Fruit fly (Drosophila melanogaster) whole organism, embryonic: ENCODE data around the gene Ptpmeg2.

ENCODE experiments used
- Atf3 ChIP-seq: fragments of 200-800 bp; sonication (Bioruptor generic); optimal IDR thresholded peaks from 3 replicates; lab custom pipeline; 2016; ENCODE audit warnings: missing biosample characterization, missing genetic modification characterization
- Awh ChIP-seq: fragments of 200-800 bp; sonication (Bioruptor generic); IDR thresholded peaks from 2 replicates; pipeline ENCODE4, ENCODE4 v1.3.6; 2022; ENCODE audit warnings: missing biosample characterization, missing genetic modification characterization
- CG10209 ChIP-seq: fragments of 200-800 bp; sonication (Bioruptor generic); optimal IDR thresholded peaks from 3 replicates; lab custom pipeline; 2017; ENCODE audit warnings: missing biosample characterization, mild to moderate bottlenecking, missing genetic modification characterization, missing genetic modification reagents
- CG11398 ChIP-seq: fragments of 200-800 bp; sonication (Bioruptor generic); optimal IDR thresholded peaks from 2 replicates; lab custom pipeline; 2016; ENCODE audit warnings: missing biosample characterization, missing genetic modification characterization
- CG13775 ChIP-seq: fragments of 200-800 bp; sonication (Bioruptor generic); optimal IDR thresholded peaks from 3 replicates; lab custom pipeline; 2017; ENCODE audit warnings: missing biosample characterization, mild to moderate bottlenecking, missing genetic modification characterization
- CG13894 ChIP-seq: fragments of 200-800 bp; sonication (Bioruptor generic); optimal IDR thresholded peaks from 3 replicates; lab custom pipeline; 2018; ENCODE audit warnings: missing biosample characterization, mild to moderate bottlenecking, missing genetic modification characterization, moderate library complexity
- CG14965 ChIP-seq: fragments of 200-800 bp; sonication (Bioruptor generic); optimal IDR thresholded peaks from 2 replicates; lab custom pipeline; 2016; ENCODE audit warnings: missing biosample characterization, missing genetic modification characterization, borderline replicate concordance
- CG18262 ChIP-seq: fragments of 200-800 bp; optimal IDR thresholded peaks from 3 replicates; lab custom pipeline; 2019; ENCODE audit warnings: missing biosample characterization, mild to moderate bottlenecking, missing genetic modification characterization, moderate library complexity
- CG2678 ChIP-seq: fragments of 200-800 bp; sonication (Bioruptor generic); optimal IDR thresholded peaks from 3 replicates; lab custom pipeline; 2019; ENCODE audit warnings: missing biosample characterization, mild to moderate bottlenecking, missing genetic modification characterization, moderate library complexity
- CG31441 ChIP-seq: fragments of 200-800 bp; sonication (Bioruptor generic); IDR thresholded peaks from 2 replicates; pipeline ENCODE4 v1.3.6; 2022; ENCODE audit warnings: missing biosample characterization, missing genetic modification characterization
- CG4328 ChIP-seq: fragments of 200-800 bp; sonication (Bioruptor generic); optimal IDR thresholded peaks from 3 replicates; lab custom pipeline; 2017; ENCODE audit warnings: missing biosample characterization, missing genetic modification reagents, missing genetic modification characterization
- CG4424 ChIP-seq: fragments of 200-800 bp; sonication (Bioruptor generic); optimal IDR thresholded peaks from 3 replicates; lab custom pipeline; 2016; ENCODE audit warnings: missing biosample characterization, missing genetic modification characterization
- CG6683 ChIP-seq: fragments of 200-800 bp; sonication (Bioruptor generic); optimal IDR thresholded peaks from 2 replicates; lab custom pipeline; 2017; ENCODE audit warnings: missing biosample characterization, mild to moderate bottlenecking, missing genetic modification characterization, missing genetic modification reagents
- CG7556 ChIP-seq: fragments of 200-800 bp; sonication (Bioruptor generic); optimal IDR thresholded peaks from 2 replicates; lab custom pipeline; 2017; ENCODE audit warnings: missing biosample characterization, mild to moderate bottlenecking, missing genetic modification characterization
- CG7839 ChIP-seq: fragments of 200-800 bp; sonication (Bioruptor generic); optimal IDR thresholded peaks from 3 replicates; lab custom pipeline; 2018; ENCODE audit warnings: missing biosample characterization, mild to moderate bottlenecking, missing genetic modification characterization, moderate library complexity
- Chrac-16 ChIP-seq: fragments of 200-800 bp; sonication (Bioruptor generic); optimal IDR thresholded peaks from 3 replicates; lab custom pipeline; 2016; ENCODE audit warnings: missing biosample characterization, missing genetic modification characterization
- D ChIP-seq, 2 experiments: fragments of 200-800 bp in 1 of 2; fragments of >200 bp in 1 of 2; sonication (Bioruptor generic) in 1 of 2; optimal IDR thresholded peaks; 2 replicates in 1 of 2; 3 replicates in 1 of 2; lab custom pipeline; 2017; ENCODE audit warnings: mild to moderate bottlenecking in 1 of 2, missing biosample characterization in 1 of 2, missing genetic modification characterization in 1 of 2, missing genetic modification reagents in 1 of 2
- Deaf1 ChIP-seq: fragments of 200-800 bp; optimal IDR thresholded peaks from 3 replicates; lab custom pipeline; 2019; ENCODE audit warnings: missing biosample characterization, mild to moderate bottlenecking, missing genetic modification characterization, moderate library complexity
- Dp ChIP-seq: fragments of 200-800 bp; sonication (Bioruptor generic); optimal IDR thresholded peaks from 2 replicates; lab custom pipeline; 2018; ENCODE audit warnings: missing biosample characterization, mild to moderate bottlenecking, missing genetic modification characterization, moderate library complexity
- Dref ChIP-seq: fragments of 200-800 bp; sonication (Bioruptor generic); IDR thresholded peaks from 2 replicates; pipeline ENCODE4 v1.3.6; 2022; ENCODE audit warnings: missing biosample characterization, missing genetic modification characterization
- Ets97D ChIP-seq: fragments of 200-800 bp; sonication (Bioruptor generic); optimal IDR thresholded peaks from 3 replicates; lab custom pipeline; 2016; ENCODE audit warnings: missing biosample characterization, missing genetic modification characterization
- H15 ChIP-seq: fragments of 200-800 bp; sonication (Bioruptor generic); IDR thresholded peaks from 3 replicates; pipeline ENCODE4 v1.3.6; 2022; ENCODE audit warnings: missing biosample characterization, missing genetic modification characterization
- HLH4C ChIP-seq: fragments of 200-800 bp; sonication (Bioruptor generic); IDR thresholded peaks from 3 replicates; pipeline ENCODE4 v1.3.6; 2022; ENCODE audit warnings: missing biosample characterization, missing genetic modification characterization; ENCODE audit not compliant: partially characterized antibody
- HLHmδ ChIP-seq: fragments of 200-800 bp; sonication (Bioruptor generic); optimal IDR thresholded peaks from 2 replicates; lab custom pipeline; 2018; ENCODE audit warnings: missing biosample characterization, mild to moderate bottlenecking, missing genetic modification characterization, moderate library complexity
- Hr78 ChIP-seq, 2 experiments: fragments of 200-800 bp in 1 of 2; fragments of >200 bp in 1 of 2; sonication (Bioruptor generic) in 1 of 2; optimal IDR thresholded peaks; 2 replicates each; lab custom pipeline; 2017 to 2019; ENCODE audit warnings: missing biosample characterization in 2 of 2, missing genetic modification characterization in 2 of 2, mild to moderate bottlenecking in 1 of 2, moderate library complexity in 1 of 2
- Max ChIP-seq: fragments of 200-800 bp; sonication (Bioruptor generic); optimal IDR thresholded peaks from 2 replicates; lab custom pipeline; 2016; ENCODE audit warnings: missing biosample characterization, mild to moderate bottlenecking, missing genetic modification characterization
- Myb ChIP-seq: fragments of 200-800 bp; sonication (Bioruptor generic); optimal IDR thresholded peaks from 2 replicates; lab custom pipeline; 2016; ENCODE audit warnings: missing biosample characterization, missing genetic modification characterization
- Oaz ChIP-seq: fragments of 200-800 bp; sonication (Bioruptor generic); IDR thresholded peaks from 2 replicates; pipeline ENCODE4 v1.3.6; 2022; ENCODE audit warnings: missing biosample characterization, missing genetic modification characterization
- Pdp1 ChIP-seq, 2 experiments: fragments of 200-800 bp; sonication (Bioruptor generic); optimal IDR thresholded peaks; 3 replicates each; lab custom pipeline; 2016; ENCODE audit warnings: missing biosample characterization in 2 of 2, missing genetic modification characterization in 2 of 2, mild to moderate bottlenecking in 1 of 2, moderate library complexity in 1 of 2
- Spps ChIP-seq: fragments of 200-800 bp; sonication (Bioruptor generic); optimal IDR thresholded peaks from 2 replicates; lab custom pipeline; 2018; ENCODE audit warnings: missing biosample characterization, mild to moderate bottlenecking, missing genetic modification characterization
- Ssrp ChIP-seq: fragments of 200-800 bp; sonication (Bioruptor generic); optimal IDR thresholded peaks from 2 replicates; lab custom pipeline; 2018; ENCODE audit warnings: missing biosample characterization, mild to moderate bottlenecking, missing genetic modification characterization, moderate library complexity
- amos ChIP-seq: fragments of 200-800 bp; sonication (Bioruptor generic); IDR thresholded peaks from 2 replicates; pipeline ENCODE4 v1.3.6; 2022; ENCODE audit warnings: missing biosample characterization, missing genetic modification characterization; ENCODE audit not compliant: partially characterized antibody
- bbx ChIP-seq: fragments of 200-800 bp; sonication (Bioruptor generic); IDR thresholded peaks from 2 replicates; pipeline ENCODE4 v1.3.6; 2022; ENCODE audit warnings: missing biosample characterization, missing genetic modification characterization; ENCODE audit not compliant: partially characterized antibody
- btn ChIP-seq: fragments of 200-800 bp; sonication (Bioruptor generic); optimal IDR thresholded peaks from 2 replicates; lab custom pipeline; 2016; ENCODE audit warnings: missing biosample characterization, missing genetic modification characterization
- caup ChIP-seq: fragments of 200-800 bp; sonication (Bioruptor generic); optimal IDR thresholded peaks from 3 replicates; lab custom pipeline; 2017; ENCODE audit warnings: missing biosample characterization, mild to moderate bottlenecking, missing genetic modification characterization, moderate library complexity; ENCODE audit not compliant: severe bottlenecking
- crp ChIP-seq, 2 experiments: fragments of 200-800 bp; sonication (Bioruptor generic); optimal IDR thresholded peaks; 2 replicates in 1 of 2; 3 replicates in 1 of 2; lab custom pipeline; 2017; ENCODE audit warnings: missing biosample characterization in 2 of 2, missing genetic modification characterization in 2 of 2, mild to moderate bottlenecking in 1 of 2, moderate library complexity in 1 of 2
- dan ChIP-seq: fragments of 200-800 bp; sonication (Bioruptor generic); IDR thresholded peaks from 2 replicates; pipeline ENCODE4 v1.3.6; 2022; ENCODE audit warnings: missing biosample characterization, missing genetic modification characterization
- emc ChIP-seq: fragments of 200-800 bp; sonication (Bioruptor generic); optimal IDR thresholded peaks from 2 replicates; lab custom pipeline; 2016; ENCODE audit warnings: missing biosample characterization, missing genetic modification characterization
- fd102C ChIP-seq: fragments of 200-800 bp; sonication (Bioruptor generic); optimal IDR thresholded peaks from 2 replicates; lab custom pipeline; 2018; ENCODE audit warnings: missing biosample characterization, mild to moderate bottlenecking, missing genetic modification characterization, moderate library complexity
- fu2 ChIP-seq: fragments of 200-800 bp; sonication (Bioruptor generic); optimal IDR thresholded peaks from 2 replicates; lab custom pipeline; 2016; ENCODE audit warnings: missing biosample characterization, missing genetic modification characterization
- grn ChIP-seq: fragments of 200-800 bp; sonication (Bioruptor generic); optimal IDR thresholded peaks from 3 replicates; lab custom pipeline; 2017; ENCODE audit warnings: missing biosample characterization, missing genetic modification characterization
- jumu ChIP-seq: fragments of 200-800 bp; sonication (Bioruptor generic); optimal IDR thresholded peaks from 3 replicates; lab custom pipeline; 2016; ENCODE audit warnings: missing biosample characterization, missing genetic modification characterization
- odd ChIP-seq: fragments of 200-800 bp; sonication (Bioruptor generic); optimal IDR thresholded peaks from 2 replicates; lab custom pipeline; 2017; ENCODE audit warnings: missing biosample characterization, mild to moderate bottlenecking, missing genetic modification characterization
- onecut ChIP-seq: fragments of 200-800 bp; sonication (Bioruptor generic); IDR thresholded peaks from 2 replicates; pipeline ENCODE4 v1.3.6; 2022; ENCODE audit warnings: missing biosample characterization, missing genetic modification characterization
- salm ChIP-seq: fragments of 200-800 bp; sonication (Bioruptor generic); optimal IDR thresholded peaks from 2 replicates; lab custom pipeline; 2018; ENCODE audit warnings: missing biosample characterization, mild to moderate bottlenecking, missing genetic modification characterization
- ssp ChIP-seq: fragments of 200-800 bp; sonication (Bioruptor generic); IDR thresholded peaks from 2 replicates; pipeline ENCODE4 v1.3.6; 2022; ENCODE audit warnings: missing biosample characterization, missing genetic modification characterization
- toy ChIP-seq: fragments of 200-800 bp; sonication (Bioruptor generic); IDR thresholded peaks from 2 replicates; pipeline ENCODE4 v1.3.6; 2022; ENCODE audit warnings: missing biosample characterization, missing genetic modification characterization

The Ptpmeg2 gene

DNA sequence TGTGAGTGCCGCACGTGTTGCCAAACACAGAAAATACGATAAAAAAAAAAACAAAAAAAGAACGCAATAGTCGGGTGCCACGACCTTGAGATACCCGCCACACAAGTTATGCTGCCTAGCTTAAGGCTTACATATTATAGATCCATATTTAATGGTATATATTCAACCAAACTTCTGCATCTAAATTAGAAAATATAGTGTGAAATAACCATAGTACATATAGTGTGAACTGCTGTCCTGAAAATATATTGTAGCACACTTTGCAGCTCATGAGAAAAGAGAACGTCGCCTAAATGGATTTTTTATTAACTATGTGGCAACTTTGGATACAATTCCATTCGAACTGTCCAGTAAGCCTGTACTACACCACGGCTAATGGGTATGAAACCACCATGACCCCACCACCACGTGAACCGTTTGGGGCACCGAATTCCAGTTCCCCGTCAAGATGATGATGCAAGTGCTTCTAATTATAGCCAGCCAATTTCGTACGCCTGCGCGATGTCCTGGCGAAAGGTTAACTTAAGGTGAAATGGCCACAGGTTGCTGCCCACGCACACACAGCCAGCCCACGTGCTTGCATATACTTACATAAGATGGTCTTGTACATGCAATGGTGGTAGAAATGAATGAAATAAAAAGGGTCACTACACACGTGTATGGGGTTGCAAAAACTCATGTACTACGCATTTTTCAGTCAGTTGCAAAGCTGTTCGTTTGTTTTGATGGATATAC, 58.7 kb downstream of the Ptpmeg2 start (continued):
- TF ChIP-seq CG13775 (GFP tag; lab: Kevin White, UChicago) (peak; percentile 76), CG6683 (GFP tag; lab: Kevin White, UChicago) (peak; percentile 58), fd102C (GFP tag; lab: Kevin White, UChicago) (no peak), emc (peak; percentile 23), Dp (GFP tag; lab: Kevin White, UChicago) (no peak), CG2678 (tag; lab: Kevin White, UChicago) (peak; percentile 90), CG7839 (tag; lab: Kevin White, UChicago) (peak; percentile 87), CG4424 (peak; percentile 71), CG31441 (peak; percentile 74), Chrac-16 (GFP tag; lab: Kevin White, UChicago) (peak; percentile 65), Hr78 (GFP tag; optimal IDR thresholded peaks at IDR 0.05; lab: Kevin White, UChicago) (peak in 1 of 2 experiments; percentile 87), salm (peak; percentile 36), Spps (tag; lab: Kevin White, UChicago) (peak; percentile 10), CG18262 (tag; lab: Kevin White, UChicago) (peak; percentile 77), Pdp1 (GFP tag; optimal IDR thresholded peaks at IDR 0.05; lab: Kevin White, UChicago) (peak; percentile 80 to 90), Myb (GFP tag; lab: Kevin White, UChicago) (no peak), CG10209 (GFP tag; lab: Kevin White, UChicago) (peak; percentile 79), toy (GFP tag; lab: Robert Waterston, UW) (no peak), Ets97D (GFP tag; lab: Kevin White, UChicago) (peak; percentile 54), D (optimal IDR thresholded peaks at IDR 0.05; lab: Kevin White, UChicago) (no peak), D (GFP tag; optimal IDR thresholded peaks at IDR 0.05; lab: Kevin White, UChicago) (peak; percentile 60), grn (GFP tag; lab: Kevin White, UChicago) (peak; percentile 24), Max (peak; percentile 81), Oaz (GFP tag; lab: Robert Waterston, UW) (0 out of 2 replicates have a peak, but pooled peaks have one; percentile 29), Dref (GFP tag; lab: Robert Waterston, UW) (no peak), HLH4C (GFP tag; lab: Robert Waterston, UW) (no peak), fu2 (GFP tag; lab: Kevin White, UChicago) (peak; percentile 50), Atf3 (peak; percentile 46), caup (GFP tag; lab: Kevin White, UChicago) (peak; percentile 76), CG13894 (tag; lab: Kevin White, UChicago) (peak; percentile 68), Awh (GFP tag; lab: Robert Waterston, UW) (no peak), onecut (peak; percentile 58), btn (GFP tag; lab: Kevin White, UChicago) (no peak), odd (GFP tag; lab: Kevin White, UChicago) (peak; percentile 74), amos (peak; percentile 9; the same call in 1 of the 2 replicates), jumu (GFP tag; lab: Kevin White, UChicago) (peak; percentile 71), H15 (GFP tag; lab: Robert Waterston, UW) (0 out of 3 replicates have a peak, but pooled peaks have one; percentile 41), crp (GFP tag; optimal IDR thresholded peaks at IDR 0.05; lab: Kevin White, UChicago) (peak in 1 of 2 experiments; percentile 22), dan (GFP tag; lab: Robert Waterston, UW) (no peak), CG7556 (peak; percentile 90), CG14965 (GFP tag; lab: Kevin White, UChicago) (no peak), Ssrp (peak; percentile 72), HLHmδ (GFP tag; lab: Kevin White, UChicago) (no peak), Deaf1 (tag; lab: Kevin White, UChicago) (peak; percentile 37), ssp (GFP tag; lab: Robert Waterston, UW) (peak; percentile 58), bbx (GFP tag; lab: Robert Waterston, UW) (no peak), CG11398 (GFP tag; lab: Kevin White, UChicago) (peak; percentile 54), CG4328 (GFP tag; lab: Kevin White, UChicago) (peak; percentile 53)
